Worm (Caenorhabditis elegans) whole organism, L1 larva: ENCODE results near the gene csr-1.

Experiments used
- aha-1 ChIP-seq: fragments of 150-350 bp; optimal IDR thresholded peaks from 2 replicates; lab custom pipeline; 2014; ENCODE audit warnings: missing biosample characterization, missing genetic modification characterization
- alr-1 ChIP-seq: fragments of 200-800 bp; sonication (Bioruptor generic); optimal IDR thresholded peaks from 2 replicates; lab custom pipeline; 2018; ENCODE audit warnings: borderline replicate concordance, mild to moderate bottlenecking, missing genetic modification characterization, missing compliant biosample characterization
- blmp-1 ChIP-seq: fragments of 150-350 bp; optimal IDR thresholded peaks from 2 replicates; lab custom pipeline; 2014; ENCODE audit warnings: missing biosample characterization, missing genetic modification characterization
- ceh-63 ChIP-seq: fragments of 200-800 bp; sonication (Bioruptor generic); optimal IDR thresholded peaks from 2 replicates; lab custom pipeline; 2018; ENCODE audit warnings: mild to moderate bottlenecking, missing genetic modification characterization, missing compliant biosample characterization
- ceh-8 ChIP-seq: fragments of 200-800 bp; sonication (Bioruptor generic); optimal IDR thresholded peaks from 2 replicates; lab custom pipeline; 2018; ENCODE audit warnings: mild to moderate bottlenecking, missing genetic modification characterization, moderate library complexity, missing compliant biosample characterization
- ceh-82 ChIP-seq, 3 experiments: fragments of 150-350 bp in 1 of 3; sonication (generic microtip) in 2 of 3; optimal IDR thresholded peaks; 2 replicates each; lab custom pipeline; 2014 to 2017; ENCODE audit warnings: missing biosample characterization in 3 of 3, missing genetic modification characterization in 3 of 3
- dpl-1 ChIP-seq, 3 experiments: fragments of 150-350 bp in 2 of 3; sonication (generic microtip) in 1 of 3; optimal IDR thresholded peaks; 2 replicates each; lab custom pipeline; 2014 to 2017; ENCODE audit warnings: missing biosample characterization in 3 of 3, missing genetic modification characterization in 3 of 3, missing genetic modification reagents in 3 of 3
- dsc-1 ChIP-seq: sonication (generic microtip); optimal IDR thresholded peaks from 2 replicates; lab custom pipeline; 2016; ENCODE audit warnings: mild to moderate bottlenecking, missing genetic modification characterization, missing compliant biosample characterization
- efl-1 ChIP-seq, 4 experiments: fragments of 150-350 bp; optimal IDR thresholded peaks in 3 of 4; peaks in 1 of 4; 1 replicate in 1 of 4; 2 replicates in 3 of 4; lab custom pipeline; 2014; ENCODE audit warnings: missing biosample characterization in 2 of 4, missing genetic modification characterization in 2 of 4, missing genetic modification reagents in 2 of 4
- efl-3 ChIP-seq: fragments of 200-800 bp; sonication (Bioruptor generic); optimal IDR thresholded peaks from 2 replicates; lab custom pipeline; 2018; ENCODE audit warnings: mild to moderate bottlenecking, missing genetic modification characterization, missing compliant biosample characterization
- egl-13 ChIP-seq: sonication (generic microtip); optimal IDR thresholded peaks from 2 replicates; lab custom pipeline; 2016; ENCODE audit warnings: missing genotype, missing genetic modification reagents, missing genetic modification characterization, missing compliant biosample characterization
- elt-3 ChIP-seq, 6 experiments: fragments of 150-350 bp in 1 of 6; sonication (generic microtip); optimal IDR thresholded peaks; 2 replicates each; lab custom pipeline; 2017 to 2018; ENCODE audit warnings: missing biosample characterization in 6 of 6, missing genetic modification characterization in 6 of 6, inconsistent platforms in 1 of 6
- ets-5 ChIP-seq: fragments of 200-800 bp; sonication (Bioruptor generic); IDR thresholded peaks from 2 replicates; pipeline ENCODE4 v1.3.6; 2022; ENCODE audit warnings: missing genetic modification characterization, missing compliant biosample characterization
- fkh-10 ChIP-seq: sonication (generic microtip); optimal IDR thresholded peaks from 2 replicates; lab custom pipeline; 2017; ENCODE audit warnings: missing biosample characterization, missing genetic modification reagents, missing genetic modification characterization
- grh-1 ChIP-seq: fragments of 200-800 bp; sonication (Bioruptor generic); IDR thresholded peaks from 2 replicates; pipeline ENCODE4 v1.3.6; 2022; ENCODE audit warnings: missing genetic modification reagents, missing genetic modification characterization, missing compliant biosample characterization
- irx-1 ChIP-seq: sonication (generic microtip); optimal IDR thresholded peaks from 2 replicates; lab custom pipeline; 2016; ENCODE audit warnings: missing genetic modification characterization, missing compliant biosample characterization
- lin-14 ChIP-seq: fragments of 200-800 bp; sonication (Bioruptor generic); optimal IDR thresholded peaks from 2 replicates; lab custom pipeline; 2018; ENCODE audit warnings: mild to moderate bottlenecking, missing genetic modification characterization, moderate library complexity, missing compliant biosample characterization
- lin-35 ChIP-seq, 2 experiments: fragments of 150-350 bp; optimal IDR thresholded peaks; 2 replicates each; lab custom pipeline; 2014; ENCODE audit warnings: missing biosample characterization in 2 of 2, missing genetic modification characterization in 2 of 2, missing genetic modification reagents in 2 of 2
- mef-2 ChIP-seq: fragments of 150-350 bp; optimal IDR thresholded peaks from 2 replicates; lab custom pipeline; 2014; ENCODE audit warnings: missing biosample characterization, missing genetic modification characterization
- mep-1 ChIP-seq: fragments of 150-350 bp; optimal IDR thresholded peaks from 2 replicates; lab custom pipeline; 2014; ENCODE audit warnings: missing biosample characterization, missing genetic modification characterization
- nhr-12 ChIP-seq: sonication (generic microtip); optimal IDR thresholded peaks from 2 replicates; lab custom pipeline; 2017; ENCODE audit warnings: missing biosample characterization, missing genetic modification characterization
- nhr-90 ChIP-seq: sonication (generic microtip); optimal IDR thresholded peaks from 2 replicates; lab custom pipeline; 2016; ENCODE audit warnings: mild to moderate bottlenecking, missing genetic modification characterization, missing compliant biosample characterization; ENCODE audit not compliant: poor library complexity
- pag-3 ChIP-seq: sonication (generic microtip); optimal IDR thresholded peaks from 2 replicates; lab custom pipeline; 2017; ENCODE audit warnings: missing genetic modification characterization, mild to moderate bottlenecking, missing compliant biosample characterization, antibody characterized with exemption, borderline replicate concordance; ENCODE audit not compliant: insufficient read depth
- pax-3 ChIP-seq: fragments of 200-800 bp; sonication (Bioruptor generic); optimal IDR thresholded peaks from 2 replicates; lab custom pipeline; 2018; ENCODE audit warnings: mild to moderate bottlenecking, missing genetic modification characterization, moderate library complexity, missing compliant biosample characterization
- rnt-1 ChIP-seq: sonication (generic microtip); optimal IDR thresholded peaks from 2 replicates; lab custom pipeline; 2016; ENCODE audit warnings: mild to moderate bottlenecking, missing genetic modification characterization, moderate library complexity, missing compliant biosample characterization
- skn-1 ChIP-seq: fragments of 150-350 bp; optimal IDR thresholded peaks from 2 replicates; lab custom pipeline; 2014; ENCODE audit warnings: missing biosample characterization, missing genetic modification characterization
- unc-30 ChIP-seq: sonication (generic microtip); optimal IDR thresholded peaks from 2 replicates; lab custom pipeline; 2017; ENCODE audit warnings: missing biosample characterization, missing genetic modification characterization
- unc-62 ChIP-seq: fragments of 150-350 bp; optimal IDR thresholded peaks from 2 replicates; lab custom pipeline; 2014; ENCODE audit warnings: missing biosample characterization, missing genetic modification reagents, missing genetic modification characterization
- unc-86 ChIP-seq: sonication (generic microtip); optimal IDR thresholded peaks from 2 replicates; lab custom pipeline; 2016; ENCODE audit warnings: missing genetic modification characterization, missing compliant biosample characterization
- zip-4 ChIP-seq: fragments of 200-800 bp; sonication (Bioruptor generic); optimal IDR thresholded peaks from 2 replicates; lab custom pipeline; 2018; ENCODE audit warnings: mild to moderate bottlenecking, missing genetic modification characterization, moderate library complexity, missing compliant biosample characterization
- ztf-11 ChIP-seq, 2 experiments: sonication (generic microtip); optimal IDR thresholded peaks; 2 replicates each; lab custom pipeline; 2016 to 2017; ENCODE audit warnings: missing genetic modification characterization in 2 of 2, missing biosample characterization in 1 of 2, missing compliant biosample characterization in 1 of 2
- ztf-4 ChIP-seq: fragments of 150-350 bp; optimal IDR thresholded peaks from 2 replicates; lab custom pipeline; 2014; ENCODE audit warnings: missing biosample characterization, missing genetic modification characterization

The csr-1 gene

ce11 chrIV:7961889-7962342 is 4.8 kb downstream of the csr-1 start:
- no peak for TF ChIP-seq pag-3 (tag; lab: Kevin White, UChicago)
- no peak for TF ChIP-seq grh-1 (GFP tag; lab: Robert Waterston, UW)
- no peak for TF ChIP-seq ztf-4 (tag; lab: Kevin White, UChicago)
- no peak for TF ChIP-seq mef-2 (tag; lab: Kevin White, UChicago)
- no peak for TF ChIP-seq egl-13
- TF ChIP-seq pax-3 (tag; lab: Kevin White, UChicago), result no peak
- TF ChIP-seq efl-3 (GFP tag; lab: Kevin White, UChicago), result no peak
- TF ChIP-seq nhr-90 (tag; lab: Kevin White, UChicago), result no peak
- no peak for TF ChIP-seq lin-35 (GFP tag; optimal IDR thresholded peaks at IDR 0.05; lab: Kevin White, UChicago)
- TF ChIP-seq fkh-10 (GFP tag; lab: Kevin White, UChicago), result no peak
- no peak for TF ChIP-seq efl-1 (optimal IDR thresholded peaks at IDR 0.05; lab: Kevin White, UChicago)
- TF ChIP-seq efl-1 (GFP tag; optimal IDR thresholded peaks at IDR 0.05 in 1 of 2; lab: Kevin White, UChicago), result no peak
- no peak for TF ChIP-seq mep-1 (tag; lab: Kevin White, UChicago)
- no peak for TF ChIP-seq aha-1 (tag; lab: Kevin White, UChicago)
- no peak for TF ChIP-seq dsc-1 (tag; lab: Kevin White, UChicago)
- TF ChIP-seq ztf-11 (tag; optimal IDR thresholded peaks at IDR 0.05; lab: Kevin White, UChicago), result no peak
- no peak for TF ChIP-seq unc-86 (tag; lab: Kevin White, UChicago)

- TF ChIP-seq ceh-8, result no peak
- no peak for TF ChIP-seq ets-5
- TF ChIP-seq zip-4 (GFP tag; lab: Kevin White, UChicago), result no peak
- TF ChIP-seq aha-1 (tag; lab: Kevin White, UChicago), result no peak
Observed at ce11 chrIV:7967006-7967405, 9.9 kb downstream of the csr-1 start, which contains the start of gene F57H12.5. Gene F57H12.5, plus strand, starts transcription at chrIV:7967306.

- TF ChIP-seq unc-62 (GFP tag; lab: Kevin White, UChicago) (no peak), skn-1 (no peak), irx-1 (tag; lab: Kevin White, UChicago) (no peak), rnt-1 (tag; lab: Kevin White, UChicago) (no peak), grh-1 (GFP tag; lab: Robert Waterston, UW) (no peak), nhr-12 (tag; lab: Kevin White, UChicago) (no peak)
- TF ChIP-seq, all 84 proteins: peak for 0
Observed at ce11 chrIV:7976210-7976609, 19.1 kb downstream of the csr-1 start, which contains the start of gene F57H12.6. Gene F57H12.6, minus strand, starts transcription at chrIV:7976310.

- TF ChIP-seq blmp-1 (tag; lab: Kevin White, UChicago), result peak; percentile 62
- no peak for TF ChIP-seq unc-30 (tag; lab: Kevin White, UChicago)
Observed at ce11 chrIV:7977452-7977940, 20.4 kb downstream of the csr-1 start, which contains the start of gene ora-1. Gene ora-1, plus strand, starts transcription at chrIV:7977890.

ce11 chrIV:7979588-7979987 is 22.5 kb downstream of the csr-1 start, which contains the start of gene unc-24:
Gene unc-24, plus strand, starts transcription at chrIV:7979870.
- TF ChIP-seq ceh-63 (GFP tag; lab: Kevin White, UChicago) (no peak), efl-1 (optimal IDR thresholded peaks at IDR 0.05; lab: Kevin White, UChicago) (peak in 1 of 2 experiments; percentile 20), efl-1 (GFP tag; optimal IDR thresholded peaks at IDR 0.05 in 1 of 2; lab: Kevin White, UChicago) (no peak), lin-14 (peak; percentile 80), elt-3 (tag; optimal IDR thresholded peaks at IDR 0.05; lab: Kevin White, UChicago) (no peak), dpl-1 (GFP tag; optimal IDR thresholded peaks at IDR 0.05; lab: Kevin White, UChicago) (peak in 1 of 3 experiments; percentile 12), alr-1 (tag; lab: Kevin White, UChicago) (no peak), unc-86 (tag; lab: Kevin White, UChicago) (peak; percentile 39), ceh-82 (tag; optimal IDR thresholded peaks at IDR 0.05; lab: Kevin White, UChicago) (peak in 1 of 3 experiments; percentile 59), dsc-1 (tag; lab: Kevin White, UChicago) (peak; percentile 39)
